Worm (Caenorhabditis elegans) whole organism, young adult: Measurements from ENCODE around the gene gcsh-1.

ENCODE experiments used
- B0019.2 ChIP-seq: fragments of 200-800 bp; sonication (Bioruptor generic); conservative IDR thresholded peaks from 2 replicates; pipeline ENCODE4 v1.3.6; 2022; ENCODE audit warnings: missing genetic modification reagents, missing genetic modification characterization, missing compliant biosample characterization
- C17E4.6 ChIP-seq: fragments of 200-800 bp; sonication (Bioruptor generic); IDR thresholded peaks from 2 replicates; pipeline ENCODE4 v1.3.6; 2022; ENCODE audit warnings: missing genetic modification reagents, missing genetic modification characterization, missing compliant biosample characterization
- D2030.7 ChIP-seq: fragments of 200-800 bp; sonication (Bioruptor generic); IDR thresholded peaks from 2 replicates; pipeline ENCODE4 v1.3.6; 2022; ENCODE audit warnings: missing genetic modification reagents, missing genetic modification characterization, missing compliant biosample characterization
- F33H1.4 ChIP-seq: fragments of 200-800 bp; sonication (Bioruptor generic); IDR thresholded peaks from 2 replicates; pipeline ENCODE4 v1.3.6; 2022; ENCODE audit warnings: missing genetic modification reagents, missing genetic modification characterization, missing compliant biosample characterization
- F57C9.4 ChIP-seq: sonication (generic microtip); optimal IDR thresholded peaks from 2 replicates; lab custom pipeline; 2017; ENCODE audit warnings: mild to moderate bottlenecking, missing genetic modification characterization, missing compliant biosample characterization
- T26A5.8 ChIP-seq: sonication (generic microtip); optimal IDR thresholded peaks from 2 replicates; lab custom pipeline; 2016; ENCODE audit warnings: missing genetic modification characterization, missing compliant biosample characterization
- Y53F4B.3 ChIP-seq: fragments of 200-800 bp; sonication (Bioruptor generic); IDR thresholded peaks from 2 replicates; pipeline ENCODE4 v1.3.6; 2022; ENCODE audit warnings: missing genetic modification reagents, missing genetic modification characterization, missing compliant biosample characterization
- akir-1 ChIP-seq: fragments of 200-800 bp; sonication (Bioruptor generic); optimal IDR thresholded peaks from 2 replicates; lab custom pipeline; 2018; ENCODE audit warnings: mild to moderate bottlenecking, missing genetic modification characterization, moderate library complexity, missing compliant biosample characterization
- athp-1 ChIP-seq: sonication (generic microtip); optimal IDR thresholded peaks from 2 replicates; lab custom pipeline; 2017; ENCODE audit warnings: mild to moderate bottlenecking, missing genetic modification characterization, missing compliant biosample characterization
- bed-2 ChIP-seq: fragments of 200-800 bp; sonication (Bioruptor generic); IDR thresholded peaks from 2 replicates; pipeline ENCODE4 v1.3.6; 2022; ENCODE audit warnings: missing genetic modification reagents, missing genetic modification characterization, missing compliant biosample characterization
- ceh-100 ChIP-seq: fragments of 200-800 bp; sonication (Bioruptor generic); IDR thresholded peaks from 2 replicates; pipeline ENCODE4 v1.3.6; 2022; ENCODE audit warnings: missing genetic modification reagents, missing genetic modification characterization, missing compliant biosample characterization
- ceh-27 ChIP-seq: fragments of 200-800 bp; sonication (Bioruptor generic); optimal IDR thresholded peaks from 2 replicates; lab custom pipeline; 2018; ENCODE audit warnings: mild to moderate bottlenecking, missing genetic modification characterization, moderate library complexity, missing compliant biosample characterization
- ceh-40 ChIP-seq: fragments of 200-800 bp; sonication (Bioruptor generic); IDR thresholded peaks from 2 replicates; pipeline ENCODE4 v1.3.6; 2022; ENCODE audit warnings: missing genetic modification characterization, missing compliant biosample characterization
- ceh-79 ChIP-seq: sonication (generic microtip); optimal IDR thresholded peaks from 2 replicates; lab custom pipeline; 2017; ENCODE audit warnings: mild to moderate bottlenecking, missing genetic modification characterization, missing compliant biosample characterization
- chd-7 ChIP-seq: sonication (generic microtip); optimal IDR thresholded peaks from 2 replicates; lab custom pipeline; 2016; ENCODE audit warnings: mild to moderate bottlenecking, missing genetic modification characterization, moderate library complexity, missing compliant biosample characterization
- efl-1 ChIP-seq: fragments of 150-350 bp; optimal IDR thresholded peaks from 2 replicates; lab custom pipeline; 2014; ENCODE audit warnings: missing biosample characterization, missing genetic modification reagents, missing genetic modification characterization
- egl-18 ChIP-seq: fragments of 200-800 bp; sonication (Bioruptor generic); IDR thresholded peaks from 2 replicates; pipeline ENCODE4 v1.3.6; 2022; ENCODE audit warnings: missing genetic modification reagents, missing genetic modification characterization, missing compliant biosample characterization
- ekl-4 ChIP-seq: fragments of 200-800 bp; sonication (Bioruptor generic); IDR thresholded peaks from 2 replicates; pipeline ENCODE4 v1.3.6; 2022; ENCODE audit warnings: missing genetic modification reagents, missing genetic modification characterization, missing compliant biosample characterization
- ets-4 ChIP-seq: fragments of 200-800 bp; sonication (Bioruptor generic); optimal IDR thresholded peaks from 2 replicates; lab custom pipeline; 2018; ENCODE audit warnings: mild to moderate bottlenecking, missing genetic modification characterization, missing compliant biosample characterization
- gei-17 ChIP-seq: fragments of 200-800 bp; sonication (Bioruptor generic); optimal IDR thresholded peaks from 2 replicates; lab custom pipeline; 2018; ENCODE audit warnings: mild to moderate bottlenecking, missing genetic modification characterization, missing compliant biosample characterization
- hlh-26 ChIP-seq: fragments of 200-800 bp; sonication (Bioruptor generic); conservative IDR thresholded peaks from 2 replicates; pipeline ENCODE4 v1.3.6; 2022; ENCODE audit warnings: missing genetic modification reagents, missing genetic modification characterization, missing compliant biosample characterization
- hmg-1.2 ChIP-seq: fragments of 200-800 bp; sonication (Bioruptor generic); IDR thresholded peaks from 2 replicates; pipeline ENCODE4 v1.3.6; 2022; ENCODE audit warnings: missing genetic modification reagents, missing genetic modification characterization, missing compliant biosample characterization
- lag-1 ChIP-seq: fragments of 200-800 bp; sonication (Bioruptor generic); IDR thresholded peaks from 2 replicates; pipeline ENCODE4 v1.3.6; 2022; ENCODE audit warnings: missing genetic modification reagents, missing genetic modification characterization, missing compliant biosample characterization
- let-607 ChIP-seq, 2 experiments: fragments of 200-800 bp in 1 of 2; sonication (Bioruptor generic) in 1 of 2; sonication (generic microtip) in 1 of 2; optimal IDR thresholded peaks; 2 replicates each; lab custom pipeline; 2016 to 2018; ENCODE audit warnings: mild to moderate bottlenecking in 2 of 2, missing compliant biosample characterization in 2 of 2, missing genetic modification characterization in 2 of 2, moderate library complexity in 2 of 2, missing genotype in 1 of 2
- lin-40 ChIP-seq: sonication (generic microtip); optimal IDR thresholded peaks from 2 replicates; lab custom pipeline; 2016; ENCODE audit warnings: missing genetic modification characterization, mild to moderate bottlenecking, missing compliant biosample characterization, missing genotype, missing genetic modification reagents
- lir-1 ChIP-seq: fragments of 200-800 bp; sonication (Bioruptor generic); conservative IDR thresholded peaks from 2 replicates; pipeline ENCODE4 v1.3.6; 2022; ENCODE audit warnings: missing genetic modification reagents, missing genetic modification characterization, missing compliant biosample characterization
- lsy-27 ChIP-seq: sonication (generic microtip); optimal IDR thresholded peaks from 2 replicates; lab custom pipeline; 2017; ENCODE audit warnings: missing genetic modification characterization, mild to moderate bottlenecking, missing compliant biosample characterization, antibody characterized with exemption, missing genotype, borderline replicate concordance; ENCODE audit not compliant: insufficient read depth
- madf-3 ChIP-seq: fragments of 200-800 bp; sonication (Bioruptor generic); IDR thresholded peaks from 2 replicates; pipeline ENCODE4 v1.3.6; 2022; ENCODE audit warnings: missing genetic modification reagents, missing genetic modification characterization, missing compliant biosample characterization
- mcd-1 ChIP-seq: fragments of 200-800 bp; sonication (Bioruptor generic); IDR thresholded peaks from 2 replicates; pipeline ENCODE4 v1.3.6; 2022; ENCODE audit warnings: missing genetic modification reagents, missing genetic modification characterization, missing compliant biosample characterization
- mxl-1 ChIP-seq: sonication (generic microtip); optimal IDR thresholded peaks from 2 replicates; lab custom pipeline; 2016; ENCODE audit warnings: missing genetic modification characterization, missing compliant biosample characterization
- nfya-2 ChIP-seq: fragments of 200-800 bp; sonication (Bioruptor generic); IDR thresholded peaks from 2 replicates; pipeline ENCODE4 v1.3.6; 2022; ENCODE audit warnings: missing genetic modification reagents, missing genetic modification characterization, missing compliant biosample characterization
- nhr-179 ChIP-seq: sonication (generic microtip); optimal IDR thresholded peaks from 2 replicates; lab custom pipeline; 2016; ENCODE audit warnings: mild to moderate bottlenecking, missing genetic modification characterization, missing compliant biosample characterization
- nhr-90 ChIP-seq: sonication (generic microtip); optimal IDR thresholded peaks from 2 replicates; lab custom pipeline; 2016; ENCODE audit warnings: missing genotype, mild to moderate bottlenecking, missing genetic modification characterization, missing compliant biosample characterization
- rcor-1 ChIP-seq: fragments of 200-800 bp; sonication (Bioruptor generic); IDR thresholded peaks from 2 replicates; pipeline ENCODE4 v1.3.6; 2022; ENCODE audit warnings: missing genetic modification reagents, missing genetic modification characterization, missing compliant biosample characterization
- repo-1 ChIP-seq: sonication (generic microtip); optimal IDR thresholded peaks from 2 replicates; lab custom pipeline; 2017; ENCODE audit warnings: mild to moderate bottlenecking, missing genetic modification characterization, missing compliant biosample characterization
- sdz-38 ChIP-seq: sonication (generic microtip); optimal IDR thresholded peaks from 2 replicates; lab custom pipeline; 2016; ENCODE audit warnings: missing genotype, missing genetic modification characterization, missing compliant biosample characterization
- unc-62 ChIP-seq: fragments of 150-350 bp; optimal IDR thresholded peaks from 2 replicates; lab custom pipeline; 2014; ENCODE audit warnings: missing biosample characterization, missing genetic modification reagents, missing genetic modification characterization
- ztf-18 ChIP-seq: sonication (generic microtip); optimal IDR thresholded peaks from 2 replicates; lab custom pipeline; 2016; ENCODE audit warnings: missing genotype, mild to moderate bottlenecking, missing genetic modification characterization, missing compliant biosample characterization
- ztf-22 ChIP-seq: fragments of 200-800 bp; sonication (Bioruptor generic); optimal IDR thresholded peaks from 2 replicates; lab custom pipeline; 2018; ENCODE audit warnings: mild to moderate bottlenecking, missing genetic modification characterization, moderate library complexity, missing compliant biosample characterization

Gene gcsh-1

DNA sequence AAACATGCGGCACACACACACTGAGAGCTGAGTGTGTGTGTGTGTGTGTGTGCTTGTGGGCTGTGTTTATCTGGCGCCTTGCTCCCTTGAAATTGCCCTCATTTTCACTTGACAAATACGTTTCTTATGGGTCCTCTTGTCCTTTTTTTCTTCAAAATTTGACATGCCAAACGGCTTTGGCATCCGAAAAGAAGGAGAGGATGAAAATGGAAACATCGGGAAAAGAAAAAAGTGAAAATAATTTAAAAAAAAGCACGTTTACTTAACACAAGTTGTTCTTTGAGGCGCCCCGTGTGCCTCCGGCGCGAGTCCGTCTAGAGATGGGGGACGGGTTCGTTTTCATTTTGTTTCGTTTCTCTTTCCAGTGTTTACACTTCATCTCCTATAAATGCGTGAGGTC is 19.8 kb downstream of the gcsh-1 start:
- TF ChIP-seq mcd-1 (GFP tag; lab: Robert Waterston, UW) (no peak), egl-18 (0 out of 2 replicates have a peak, but pooled peaks have one; percentile 6)

DNA sequence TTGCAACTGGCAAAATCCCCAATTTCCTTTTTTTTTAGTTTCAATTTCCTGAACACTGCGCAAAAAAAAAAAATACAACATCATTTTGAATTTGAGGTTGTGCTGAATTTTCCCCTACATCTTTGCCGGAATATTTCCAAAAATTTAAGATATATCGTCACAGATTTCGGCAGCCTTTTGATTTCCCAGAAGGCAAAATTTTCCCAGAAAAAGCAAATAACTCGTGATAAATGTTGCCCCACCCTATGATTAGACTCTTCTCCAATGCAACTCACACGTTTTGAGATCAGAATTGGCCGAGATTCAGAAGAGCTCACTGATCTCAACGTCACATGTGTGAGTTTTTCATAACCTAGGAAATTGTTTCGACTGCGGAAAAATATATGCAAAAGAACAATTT is 22.4 kb downstream of the gcsh-1 start:
- TF ChIP-seq ztf-22 (no peak), ceh-100 (GFP tag; lab: Robert Waterston, UW) (no peak), chd-7 (no peak), hlh-26 (GFP tag; lab: Robert Waterston, UW) (no peak), lag-1 (GFP tag; lab: Robert Waterston, UW) (no peak), ztf-18 (tag; lab: Kevin White, UChicago) (no peak), mxl-1 (tag; lab: Kevin White, UChicago) (no peak), hmg-1.2 (GFP tag; lab: Robert Waterston, UW) (no peak), nhr-90 (tag; lab: Kevin White, UChicago) (no peak), madf-3 (no peak), efl-1 (GFP tag; lab: Kevin White, UChicago) (no peak), nfya-2 (no peak), bed-2 (GFP tag; lab: Robert Waterston, UW) (no peak), rcor-1 (GFP tag; lab: Robert Waterston, UW) (no peak), ceh-27 (GFP tag; lab: Kevin White, UChicago) (no peak), akir-1 (GFP tag; lab: Kevin White, UChicago) (no peak), ceh-40 (GFP tag; lab: Robert Waterston, UW) (no peak), ceh-79 (no peak), repo-1 (tag; lab: Kevin White, UChicago) (no peak), ets-4 (GFP tag; lab: Kevin White, UChicago) (no peak)

DNA sequence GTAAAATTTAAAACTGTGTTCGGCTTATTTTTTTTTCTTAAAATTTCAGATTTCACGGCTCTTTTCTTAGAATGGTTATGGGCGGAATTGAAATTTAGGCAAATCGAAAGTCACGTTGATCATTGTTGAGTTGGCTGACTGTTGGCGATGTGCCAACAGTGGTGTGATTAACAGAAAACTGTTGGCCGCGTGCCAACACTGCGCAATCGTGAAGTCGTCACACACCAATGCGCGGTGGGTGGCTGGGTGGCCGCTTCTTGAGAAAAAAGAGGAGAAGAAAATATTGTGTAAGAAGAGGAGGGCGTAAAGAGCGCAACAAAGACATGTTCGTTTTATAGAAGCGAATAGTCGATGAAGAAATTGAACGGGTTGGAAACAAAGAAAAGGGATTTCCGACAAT is 23.8 kb downstream of the gcsh-1 start:
- TF ChIP-seq let-607 (tag; optimal IDR thresholded peaks at IDR 0.05; lab: Kevin White, UChicago) = no peak
- TF ChIP-seq lsy-27 (tag; lab: Kevin White, UChicago) = no peak
- TF ChIP-seq ekl-4 (GFP tag; lab: Robert Waterston, UW) = no peak
- TF ChIP-seq lir-1 (GFP tag; lab: Robert Waterston, UW) = no peak
- TF ChIP-seq bed-2 (GFP tag; lab: Robert Waterston, UW) = no peak
- no peak for TF ChIP-seq T26A5.8 (tag; lab: Kevin White, UChicago)
- no peak for TF ChIP-seq lin-40 (tag; lab: Kevin White, UChicago)
- no peak for TF ChIP-seq C17E4.6 (GFP tag; lab: Robert Waterston, UW)
- TF ChIP-seq sdz-38 (tag; lab: Kevin White, UChicago) = no peak
- no peak for TF ChIP-seq athp-1 (tag; lab: Kevin White, UChicago)
- no peak for TF ChIP-seq unc-62 (GFP tag; lab: Kevin White, UChicago)
- TF ChIP-seq D2030.7 (GFP tag; lab: Robert Waterston, UW) = no peak
- no peak for TF ChIP-seq gei-17 (GFP tag; lab: Kevin White, UChicago)
- no peak for TF ChIP-seq nhr-90 (tag; lab: Kevin White, UChicago)
- TF ChIP-seq F33H1.4 (GFP tag; lab: Robert Waterston, UW) = no peak
- no peak for TF ChIP-seq F57C9.4 (tag; lab: Kevin White, UChicago)
- no peak for TF ChIP-seq nhr-179
- no peak for TF ChIP-seq Y53F4B.3 (GFP tag; lab: Robert Waterston, UW)
- no peak for TF ChIP-seq B0019.2 (GFP tag; lab: Robert Waterston, UW)
- TF ChIP-seq, all 124 proteins: peak for 0
